Worm (Caenorhabditis elegans) whole organism, late embryonic: ENCODE data around the gene Y57G7A.11.

Experiments
- C08G9.2 ChIP-seq: sonication (generic microtip); optimal IDR thresholded peaks from 2 replicates; lab custom pipeline; 2016; ENCODE audit warnings: mild to moderate bottlenecking, missing genetic modification characterization, moderate library complexity, missing compliant biosample characterization
- C38D4.7 ChIP-seq: fragments of 200-800 bp; sonication (Bioruptor generic); optimal IDR thresholded peaks from 2 replicates; lab custom pipeline; 2018; ENCODE audit warnings: mild to moderate bottlenecking, missing genetic modification characterization, moderate library complexity, missing compliant biosample characterization
- K02D7.2 ChIP-seq: sonication (generic microtip); optimal IDR thresholded peaks from 2 replicates; lab custom pipeline; 2017; ENCODE audit warnings: mild to moderate bottlenecking, missing genetic modification characterization, missing compliant biosample characterization
- K09A11.1 ChIP-seq: sonication (generic microtip); optimal IDR thresholded peaks from 2 replicates; lab custom pipeline; 2017; ENCODE audit warnings: antibody characterized with exemption, mild to moderate bottlenecking, missing genetic modification characterization, missing compliant biosample characterization; ENCODE audit not compliant: insufficient read depth
- T23F11.4 ChIP-seq: fragments of 200-800 bp; sonication (Bioruptor generic); optimal IDR thresholded peaks from 2 replicates; lab custom pipeline; 2018; ENCODE audit warnings: mild to moderate bottlenecking, missing genetic modification characterization, missing compliant biosample characterization
- ceh-14 ChIP-seq: sonication (generic microtip); optimal IDR thresholded peaks from 2 replicates; lab custom pipeline; 2016; ENCODE audit warnings: missing genotype, missing genetic modification characterization, missing compliant biosample characterization
- ceh-18 ChIP-seq: sonication (generic microtip); optimal IDR thresholded peaks from 2 replicates; lab custom pipeline; 2016; ENCODE audit warnings: missing genetic modification characterization, missing compliant biosample characterization
- ceh-19 ChIP-seq: fragments of 200-800 bp; sonication (Bioruptor generic); optimal IDR thresholded peaks from 2 replicates; lab custom pipeline; 2018; ENCODE audit warnings: mild to moderate bottlenecking, missing genetic modification characterization, missing compliant biosample characterization
- ceh-2 ChIP-seq: sonication (generic microtip); optimal IDR thresholded peaks from 2 replicates; lab custom pipeline; 2016; ENCODE audit warnings: missing genotype, missing genetic modification characterization, missing compliant biosample characterization
- ceh-22 ChIP-seq: sonication (generic microtip); optimal IDR thresholded peaks from 2 replicates; lab custom pipeline; 2017; ENCODE audit warnings: missing biosample characterization, missing genetic modification characterization
- ceh-24 ChIP-seq: sonication (generic microtip); optimal IDR thresholded peaks from 2 replicates; lab custom pipeline; 2016; ENCODE audit warnings: mild to moderate bottlenecking, missing genetic modification characterization, missing compliant biosample characterization
- ceh-30 ChIP-seq: fragments of 150-350 bp; optimal IDR thresholded peaks from 2 replicates; lab custom pipeline; 2014; ENCODE audit warnings: missing biosample characterization, missing genetic modification characterization
- ceh-45 ChIP-seq: fragments of 200-800 bp; sonication (Bioruptor generic); IDR thresholded peaks from 2 replicates; pipeline ENCODE4 v1.3.6; 2022; ENCODE audit warnings: missing genetic modification reagents, missing genetic modification characterization, missing compliant biosample characterization
- ceh-48 ChIP-seq: sonication (generic microtip); optimal IDR thresholded peaks from 2 replicates; lab custom pipeline; 2016; ENCODE audit warnings: missing genetic modification characterization, inconsistent platforms, missing compliant biosample characterization
- ceh-6 ChIP-seq: fragments of 200-800 bp; sonication (Bioruptor generic); optimal IDR thresholded peaks from 2 replicates; lab custom pipeline; 2018; ENCODE audit warnings: mild to moderate bottlenecking, missing genetic modification characterization, missing compliant biosample characterization
- dmd-4 ChIP-seq: sonication (generic microtip); optimal IDR thresholded peaks from 2 replicates; lab custom pipeline; 2016; ENCODE audit warnings: borderline replicate concordance, missing genetic modification characterization, missing compliant biosample characterization
- dve-1 ChIP-seq: sonication (generic microtip); optimal IDR thresholded peaks from 2 replicates; lab custom pipeline; 2017; ENCODE audit warnings: antibody characterized with exemption, mild to moderate bottlenecking, missing genetic modification characterization, missing compliant biosample characterization
- elt-4 ChIP-seq: sonication (generic microtip); optimal IDR thresholded peaks from 2 replicates; lab custom pipeline; 2016; ENCODE audit warnings: missing genetic modification characterization, missing compliant biosample characterization
- fax-1 ChIP-seq: sonication (generic microtip); optimal IDR thresholded peaks from 2 replicates; lab custom pipeline; 2016; ENCODE audit warnings: missing genotype, missing genetic modification characterization, missing compliant biosample characterization
- fkh-10 ChIP-seq: fragments of 150-350 bp; optimal IDR thresholded peaks from 2 replicates; lab custom pipeline; 2014; ENCODE audit warnings: missing biosample characterization, missing genetic modification reagents, missing genetic modification characterization
- gmeb-2 ChIP-seq: sonication (generic microtip); optimal IDR thresholded peaks from 2 replicates; lab custom pipeline; 2016; ENCODE audit warnings: missing genetic modification characterization, inconsistent platforms, missing compliant biosample characterization
- hlh-15 ChIP-seq: sonication (generic microtip); optimal IDR thresholded peaks from 2 replicates; lab custom pipeline; 2016; ENCODE audit warnings: missing genetic modification characterization, missing compliant biosample characterization
- hlh-30 ChIP-seq: sonication (generic microtip); optimal IDR thresholded peaks from 2 replicates; lab custom pipeline; 2017; ENCODE audit warnings: antibody characterized with exemption, missing genetic modification characterization, missing compliant biosample characterization; ENCODE audit not compliant: insufficient read depth
- hlh-8 ChIP-seq: sonication (generic microtip); optimal IDR thresholded peaks from 2 replicates; lab custom pipeline; 2016; ENCODE audit warnings: missing genotype, missing genetic modification characterization, missing compliant biosample characterization
- lim-6 ChIP-seq: sonication (generic microtip); optimal IDR thresholded peaks from 2 replicates; lab custom pipeline; 2016; ENCODE audit warnings: missing genetic modification characterization, missing compliant biosample characterization
- nfya-1 ChIP-seq: sonication (generic microtip); optimal IDR thresholded peaks from 2 replicates; lab custom pipeline; 2017; ENCODE audit warnings: missing genetic modification characterization, mild to moderate bottlenecking, missing compliant biosample characterization, antibody characterized with exemption, moderate library complexity
- nhr-232 ChIP-seq: sonication (generic microtip); optimal IDR thresholded peaks from 2 replicates; lab custom pipeline; 2016; ENCODE audit warnings: missing genetic modification characterization, missing compliant biosample characterization
- pat-9 ChIP-seq: fragments of 200-800 bp; sonication (Bioruptor generic); optimal IDR thresholded peaks from 2 replicates; lab custom pipeline; 2018; ENCODE audit warnings: mild to moderate bottlenecking, missing genetic modification characterization, moderate library complexity, missing compliant biosample characterization
- pha-4 ChIP-seq: fragments of 150-350 bp; optimal IDR thresholded peaks from 2 replicates; lab custom pipeline; 2018; ENCODE audit warnings: missing biosample characterization, missing genetic modification reagents, missing genetic modification characterization
- pros-1 ChIP-seq: fragments of 150-350 bp; optimal IDR thresholded peaks from 2 replicates; lab custom pipeline; 2014; ENCODE audit warnings: missing biosample characterization, missing genetic modification reagents, missing genetic modification characterization
- ref-2 ChIP-seq: sonication (generic microtip); optimal IDR thresholded peaks from 2 replicates; lab custom pipeline; 2016; ENCODE audit warnings: missing genetic modification characterization, missing compliant biosample characterization
- sox-2 ChIP-seq: fragments of 200-800 bp; sonication (Bioruptor generic); IDR thresholded peaks from 2 replicates; pipeline ENCODE4 v1.3.6; 2022; ENCODE audit warnings: missing genetic modification reagents, missing genetic modification characterization, missing compliant biosample characterization
- sox-4 ChIP-seq: sonication (generic microtip); optimal IDR thresholded peaks from 2 replicates; lab custom pipeline; 2017; ENCODE audit warnings: mild to moderate bottlenecking, missing genetic modification characterization, inconsistent platforms, missing compliant biosample characterization
- tbx-2 ChIP-seq: sonication (generic microtip); optimal IDR thresholded peaks from 2 replicates; lab custom pipeline; 2016; ENCODE audit warnings: missing genetic modification characterization, missing compliant biosample characterization
- ttx-3 ChIP-seq: sonication (generic microtip); optimal IDR thresholded peaks from 2 replicates; lab custom pipeline; 2016; ENCODE audit warnings: missing genetic modification reagents, missing genetic modification characterization, missing compliant biosample characterization
- unc-42 ChIP-seq: sonication (generic microtip); optimal IDR thresholded peaks from 2 replicates; lab custom pipeline; 2016; ENCODE audit warnings: missing genotype, missing genetic modification characterization, missing compliant biosample characterization
- unc-86 ChIP-seq: sonication (generic microtip); optimal IDR thresholded peaks from 2 replicates; lab custom pipeline; 2016; ENCODE audit warnings: missing genetic modification characterization, missing compliant biosample characterization
- ztf-16 ChIP-seq: sonication (generic microtip); optimal IDR thresholded peaks from 2 replicates; lab custom pipeline; 2017; ENCODE audit warnings: missing genetic modification characterization, missing compliant biosample characterization

The Y57G7A.11 gene

ce11 chrII:1309892-1310516 lies 33.3 kb upstream of the Y57G7A.11 start, which contains the start of the genes alh-6 and fcho-1:
TSS of gene alh-6 (minus strand) at chrII:1310133.
TSS of gene fcho-1 (plus strand) at chrII:1310515.
- TF ChIP-seq lim-6 (tag; lab: Kevin White, UChicago) (no peak), ceh-48 (tag; lab: Kevin White, UChicago) (peak; percentile 10), hlh-30 (peak; percentile 29)

DNA sequence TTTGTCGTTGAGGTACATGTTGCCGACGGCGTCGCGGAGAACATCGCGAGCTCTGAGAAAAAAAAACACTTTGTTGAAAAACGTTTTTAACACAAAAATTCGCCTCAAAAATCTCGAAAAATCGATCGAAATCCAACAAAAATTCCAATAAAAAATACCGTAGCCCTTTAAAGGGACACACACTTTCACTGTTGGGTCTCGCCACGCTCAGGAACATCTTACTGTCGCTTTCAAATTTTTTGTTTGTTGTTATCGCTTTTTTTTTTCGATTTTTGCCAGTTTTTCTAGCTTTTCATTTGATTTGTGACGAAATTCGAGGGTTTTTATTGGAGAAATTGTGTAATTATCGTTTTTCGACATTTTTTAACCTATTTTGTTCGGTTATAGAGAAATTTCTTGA lies 29.9 kb upstream of the Y57G7A.11 start:
- no peak for TF ChIP-seq ceh-22 (tag; lab: Kevin White, UChicago)
- TF ChIP-seq C38D4.7 (GFP tag; lab: Kevin White, UChicago): no peak
- no peak for TF ChIP-seq ceh-45 (GFP tag; lab: Robert Waterston, UW)
- TF ChIP-seq nhr-232 (tag; lab: Kevin White, UChicago): no peak
- no peak for TF ChIP-seq ref-2 (tag; lab: Kevin White, UChicago)
- TF ChIP-seq pha-4: no peak
- no peak for TF ChIP-seq ceh-6 (GFP tag; lab: Kevin White, UChicago)
- TF ChIP-seq C08G9.2 (tag; lab: Kevin White, UChicago): no peak
- no peak for TF ChIP-seq ceh-2 (tag; lab: Kevin White, UChicago)
- no peak for TF ChIP-seq K02D7.2
- no peak for TF ChIP-seq pat-9
- TF ChIP-seq ztf-16 (tag; lab: Kevin White, UChicago): no peak
- no peak for TF ChIP-seq gmeb-2 (tag; lab: Kevin White, UChicago)

- no peak for TF ChIP-seq sox-2 (GFP tag; lab: Robert Waterston, UW)
- TF ChIP-seq sox-4 (tag; lab: Kevin White, UChicago): no peak
- TF ChIP-seq fax-1: no peak
- no peak for TF ChIP-seq unc-86 (tag; lab: Kevin White, UChicago)
- TF ChIP-seq fkh-10 (GFP tag; lab: Kevin White, UChicago): no peak
- TF ChIP-seq ceh-30 (tag; lab: Kevin White, UChicago): no peak
- no peak for TF ChIP-seq unc-42 (tag; lab: Kevin White, UChicago)
These were observed 29.4 kb upstream of the Y57G7A.11 start, which contains the start of gene emc-2 for ce11 chrII:1306036-1306435. TSS of gene emc-2 (minus strand) at chrII:1306136.

DNA sequence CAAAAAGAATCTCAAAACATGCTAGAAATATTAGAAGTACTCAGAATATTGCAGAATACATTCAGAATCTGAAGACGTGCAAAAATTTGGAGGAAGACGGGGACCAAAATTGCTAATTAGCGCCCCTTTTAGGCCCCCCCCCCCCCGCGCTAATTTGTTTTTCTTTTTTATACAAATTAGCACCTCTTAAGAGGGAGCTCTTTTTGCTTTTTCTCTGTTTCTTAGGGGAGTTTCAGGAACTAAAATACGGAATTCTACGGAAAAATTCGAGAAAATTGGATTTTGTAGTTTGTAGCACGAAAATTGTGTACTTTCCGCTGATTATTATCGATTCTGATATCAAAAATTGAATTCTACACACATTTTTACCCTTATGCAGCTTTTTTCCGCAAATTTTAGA lies 24.9 kb upstream of the Y57G7A.11 start, which contains the start of gene glb-31:
TSS of gene glb-31 (minus strand) at position 101 of the 400 bp plus-strand sequence.
- TF ChIP-seq elt-4 (tag; lab: Kevin White, UChicago) (no peak), ttx-3 (no peak), hlh-8 (tag; lab: Kevin White, UChicago) (no peak), ceh-30 (tag; lab: Kevin White, UChicago) (no peak), ceh-45 (GFP tag; lab: Robert Waterston, UW) (no peak), pat-9 (no peak), ceh-18 (tag; lab: Kevin White, UChicago) (no peak), unc-42 (tag; lab: Kevin White, UChicago) (no peak)

- no peak for TF ChIP-seq hlh-15 (tag; lab: Kevin White, UChicago)
- TF ChIP-seq ttx-3: no peak
- TF ChIP-seq ceh-24 (tag; lab: Kevin White, UChicago): no peak
- TF ChIP-seq pros-1 (tag; lab: Kevin White, UChicago): no peak
- TF ChIP-seq dmd-4 (tag; lab: Kevin White, UChicago): no peak
- TF ChIP-seq ceh-19 (GFP tag; lab: Kevin White, UChicago): no peak
- TF ChIP-seq T23F11.4: no peak
- TF ChIP-seq ceh-14 (tag; lab: Kevin White, UChicago): no peak
- no peak for TF ChIP-seq pha-4
- no peak for TF ChIP-seq K02D7.2
- TF ChIP-seq tbx-2 (tag; lab: Kevin White, UChicago): no peak
- TF ChIP-seq fax-1: no peak
- TF ChIP-seq sox-2 (GFP tag; lab: Robert Waterston, UW): no peak
- TF ChIP-seq C08G9.2 (tag; lab: Kevin White, UChicago): no peak
- TF ChIP-seq K09A11.1: no peak
- TF ChIP-seq nfya-1: no peak
- TF ChIP-seq ceh-48 (tag; lab: Kevin White, UChicago): no peak
- no peak for TF ChIP-seq dve-1 (tag; lab: Kevin White, UChicago)
These were observed 21.5 kb upstream of the Y57G7A.11 start, which contains the start of gene Y57G7A.1 for ce11 chrII:1298169-1298568. TSS of gene Y57G7A.1 (plus strand) at chrII:1298469.
